Fruit fly (Drosophila melanogaster) Kc167 (cell line): ENCODE data around the gene mTTF.

Experiments used
- Myc ChIP-seq: fragments of >200 bp; optimal IDR thresholded peaks from 2 replicates; lab custom pipeline; 2017; ENCODE audit warnings: missing external identifiers
- Sin3A ChIP-seq: fragments of >200 bp; optimal IDR thresholded peaks from 2 replicates; lab custom pipeline; 2018; ENCODE audit warnings: missing external identifiers
- h ChIP-seq: fragments of >200 bp; optimal IDR thresholded peaks from 3 replicates; lab custom pipeline; 2018; ENCODE audit warnings: missing external identifiers
- insv ChIP-seq: fragments of >200 bp; optimal IDR thresholded peaks from 3 replicates; lab custom pipeline; 2018; ENCODE audit warnings: missing external identifiers
- psq ChIP-seq: fragments of >200 bp; optimal IDR thresholded peaks from 2 replicates; lab custom pipeline; 2017; ENCODE audit warnings: missing external identifiers
- ttk ChIP-seq: sonication (Bioruptor generic); optimal IDR thresholded peaks from 2 replicates; lab custom pipeline; 2017; ENCODE audit warnings: missing external identifiers

Gene mTTF

dm6 chr2L:14348602-14349001 lies at the start of gene mTTF:
Gene mTTF (minus strand): TSS chr2L:14348790.
- no peak for TF ChIP-seq h (lab: Kevin White, UChicago)

DNA sequence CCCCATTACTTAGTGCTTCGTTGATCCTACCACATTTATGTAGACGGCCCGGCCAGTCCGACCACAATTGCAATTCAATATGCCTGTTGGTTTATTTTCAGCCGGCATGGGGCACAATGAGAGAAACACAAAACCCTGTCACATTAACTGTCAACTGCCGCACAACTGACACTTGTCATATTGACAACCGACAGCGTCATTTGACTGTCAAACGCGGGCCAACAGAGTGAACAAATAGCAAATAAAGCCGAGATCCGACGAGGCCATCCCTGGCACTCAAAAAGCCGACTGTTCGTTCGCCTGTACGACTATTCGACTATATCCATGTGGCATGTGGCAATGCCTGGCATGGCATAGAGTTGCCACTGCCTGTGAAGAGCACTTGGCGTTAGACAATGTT lies 49.4 kb upstream of the mTTF start:
- TF ChIP-seq ttk (lab: Kevin White, UChicago) (no peak), insv (no peak), h (lab: Kevin White, UChicago) (no peak), psq (no peak), Sin3A (lab: Kevin White, UChicago) (no peak), Myc (lab: Kevin White, UChicago) (no peak)

dm6 chr2L:14397067-14397598 lies 48.5 kb upstream of the mTTF start:
- TF ChIP-seq h (lab: Kevin White, UChicago) (no peak), insv (no peak), ttk (lab: Kevin White, UChicago) (no peak), psq (no peak), Myc (lab: Kevin White, UChicago) (no peak), Sin3A (lab: Kevin White, UChicago) (no peak)

- TF ChIP-seq ttk (lab: Kevin White, UChicago) (no peak), insv (no peak), Myc (lab: Kevin White, UChicago) (no peak), Sin3A (lab: Kevin White, UChicago) (no peak), h (lab: Kevin White, UChicago) (no peak), psq (no peak)
These were observed 47.7 kb upstream of the mTTF start for dm6 chr2L:14396263-14396662.

DNA sequence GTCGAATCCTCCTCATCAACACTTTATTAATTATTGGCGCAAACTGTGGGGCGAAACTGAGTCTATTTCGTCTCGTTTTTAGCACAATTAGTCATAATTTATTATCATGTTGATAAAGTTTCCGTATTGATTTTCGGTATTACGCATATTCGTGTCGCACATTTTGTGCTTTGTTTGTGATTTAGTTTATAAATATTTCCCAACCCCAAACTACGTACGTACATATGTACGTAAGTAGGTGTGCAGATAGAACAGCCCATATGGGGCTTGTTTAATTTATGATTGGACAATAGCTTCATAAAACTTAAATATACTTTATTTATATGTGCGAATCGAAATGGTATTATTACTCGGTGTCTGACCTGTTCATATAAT lies 46.5 kb upstream of the mTTF start:
- TF ChIP-seq h (lab: Kevin White, UChicago): no peak
- no peak for TF ChIP-seq insv
- no peak for TF ChIP-seq Sin3A (lab: Kevin White, UChicago)
- TF ChIP-seq psq: no peak
- no peak for TF ChIP-seq Myc (lab: Kevin White, UChicago)
- TF ChIP-seq ttk (lab: Kevin White, UChicago): no peak

DNA sequence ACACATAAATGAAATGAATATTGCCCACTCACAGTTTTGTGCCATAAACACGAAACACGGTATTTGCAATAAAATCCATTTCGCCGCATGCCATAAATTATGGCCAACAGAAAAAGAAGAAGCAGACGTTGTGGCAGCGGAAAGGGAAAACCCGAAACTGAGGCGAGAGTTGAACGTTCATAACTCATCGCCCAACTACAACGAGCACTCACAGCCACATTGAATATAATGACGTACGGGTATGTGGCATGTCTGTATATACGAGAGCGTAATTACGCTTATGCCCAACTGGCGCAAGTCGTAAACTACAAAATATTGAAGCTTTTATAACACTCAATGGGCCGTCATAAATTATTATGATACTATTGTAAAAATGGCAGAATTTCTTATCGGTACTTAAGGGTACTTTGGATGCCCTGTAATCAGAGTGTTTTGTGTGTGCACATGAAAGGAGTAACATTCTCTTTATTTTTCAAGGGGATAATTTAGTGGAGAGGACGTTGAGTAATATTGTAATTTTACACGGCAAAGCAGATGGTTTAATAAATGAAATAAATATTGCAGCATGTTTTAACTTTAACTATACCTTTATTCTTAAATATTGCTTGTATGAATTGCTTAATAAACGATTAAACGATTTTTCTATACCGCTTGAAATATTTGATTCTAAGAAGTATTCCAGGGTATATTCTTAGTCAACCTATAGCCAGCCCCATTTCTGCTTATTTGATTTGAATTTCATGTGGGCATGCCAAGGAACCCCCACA lies 45.9 kb upstream of the mTTF start:
- no peak for TF ChIP-seq insv
- TF ChIP-seq Myc (lab: Kevin White, UChicago): no peak
- no peak for TF ChIP-seq h (lab: Kevin White, UChicago)
- TF ChIP-seq Sin3A (lab: Kevin White, UChicago): no peak
- no peak for TF ChIP-seq ttk (lab: Kevin White, UChicago)
- no peak for TF ChIP-seq psq

dm6 chr2L:14393527-14393926 lies 44.9 kb upstream of the mTTF start:
- TF ChIP-seq ttk (lab: Kevin White, UChicago) (no peak), h (lab: Kevin White, UChicago) (no peak), Myc (lab: Kevin White, UChicago) (no peak), psq (no peak), Sin3A (lab: Kevin White, UChicago) (no peak), insv (no peak)

- no peak for TF ChIP-seq insv
- TF ChIP-seq ttk (lab: Kevin White, UChicago): no peak
- TF ChIP-seq Sin3A (lab: Kevin White, UChicago): no peak
- TF ChIP-seq h (lab: Kevin White, UChicago): no peak
- no peak for TF ChIP-seq psq
- no peak for TF ChIP-seq Myc (lab: Kevin White, UChicago)
These were observed 39.9 kb upstream of the mTTF start for dm6 chr2L:14388448-14388847.

dm6 chr2L:14386522-14386921 lies 37.9 kb upstream of the mTTF start:
- no peak for TF ChIP-seq insv
- TF ChIP-seq h (lab: Kevin White, UChicago): no peak
- no peak for TF ChIP-seq psq
- no peak for TF ChIP-seq ttk (lab: Kevin White, UChicago)
- TF ChIP-seq Myc (lab: Kevin White, UChicago): no peak
- TF ChIP-seq Sin3A (lab: Kevin White, UChicago): no peak

- TF ChIP-seq ttk (lab: Kevin White, UChicago) (no peak), h (lab: Kevin White, UChicago) (no peak), Myc (lab: Kevin White, UChicago) (no peak), Sin3A (lab: Kevin White, UChicago) (no peak), psq (no peak), insv (no peak)
These were observed 33.3 kb upstream of the mTTF start for dm6 chr2L:14381881-14382280.

dm6 chr2L:14381072-14381471 lies 32.5 kb upstream of the mTTF start, which contains the start of gene ppk:
Gene ppk (minus strand): TSS chr2L:14381172.
- TF ChIP-seq insv: no peak
- TF ChIP-seq Sin3A (lab: Kevin White, UChicago): no peak
- no peak for TF ChIP-seq psq
- no peak for TF ChIP-seq ttk (lab: Kevin White, UChicago)
- TF ChIP-seq h (lab: Kevin White, UChicago): no peak
- no peak for TF ChIP-seq Myc (lab: Kevin White, UChicago)

DNA sequence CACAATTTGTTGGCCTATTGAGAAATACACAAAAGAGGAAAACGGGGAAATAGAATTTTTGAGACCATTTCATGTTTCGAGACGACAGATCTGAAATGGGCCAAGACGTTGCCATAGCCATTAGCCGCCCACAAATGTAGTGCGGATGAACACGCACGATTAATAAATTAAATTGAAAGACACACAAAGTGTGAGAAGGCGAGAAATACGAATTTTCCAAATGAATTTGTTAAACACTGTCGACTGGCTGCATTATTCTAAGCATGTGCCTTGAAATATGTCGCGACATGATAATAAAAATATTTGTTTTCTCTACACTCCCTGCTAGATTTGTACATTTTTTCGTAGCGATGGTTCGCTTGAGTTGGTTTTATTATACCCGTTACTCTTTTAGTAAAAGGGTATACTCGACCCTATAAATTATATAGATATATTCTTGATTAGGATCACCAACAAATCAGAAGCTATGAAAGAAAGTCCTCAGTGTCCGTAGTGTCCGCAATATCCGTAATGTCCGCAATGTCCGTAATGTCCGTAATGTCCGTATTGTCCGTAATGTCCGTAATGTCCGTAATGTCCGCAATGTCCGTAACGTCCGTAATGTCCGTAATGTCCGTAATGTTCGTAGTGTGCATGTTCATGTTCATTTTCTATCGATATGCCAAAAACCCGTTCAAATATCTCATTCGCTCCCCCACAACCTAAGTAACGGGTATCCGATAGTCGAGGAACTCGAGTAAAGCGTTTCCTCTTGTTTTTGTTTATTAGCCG lies 28.1 kb upstream of the mTTF start:
- TF ChIP-seq insv (no peak), Sin3A (lab: Kevin White, UChicago) (no peak), ttk (lab: Kevin White, UChicago) (no peak), Myc (lab: Kevin White, UChicago) (no peak), psq (no peak), h (lab: Kevin White, UChicago) (no peak)
